Fruit fly (Drosophila melanogaster) whole organism: ENCODE results near the gene pad.

Experiments used
- CG8478 ChIP-seq: fragments of >200 bp; optimal IDR thresholded peaks from 2 replicates; lab custom pipeline; 2018; ENCODE audit warnings: inconsistent platforms
- Dll ChIP-seq: fragments of >200 bp; optimal IDR thresholded peaks from 2 replicates; lab custom pipeline; 2017
- EcR ChIP-seq, 2 experiments: fragments of >200 bp; optimal IDR thresholded peaks; 2 replicates each; lab custom pipeline; 2017; ENCODE audit warnings: missing biosample characterization in 2 of 2, missing genetic modification characterization in 2 of 2, missing genetic modification reagents in 2 of 2
- pan ChIP-seq: fragments of >200 bp; optimal IDR thresholded peaks from 2 replicates; lab custom pipeline; 2017
- psq ChIP-seq: fragments of >200 bp; optimal IDR thresholded peaks from 2 replicates; lab custom pipeline; 2017
- usp ChIP-seq: fragments of >200 bp; optimal IDR thresholded peaks from 2 replicates; lab custom pipeline; 2017; ENCODE audit warnings: missing biosample characterization, missing genetic modification characterization, mixed read lengths

The pad gene

DNA sequence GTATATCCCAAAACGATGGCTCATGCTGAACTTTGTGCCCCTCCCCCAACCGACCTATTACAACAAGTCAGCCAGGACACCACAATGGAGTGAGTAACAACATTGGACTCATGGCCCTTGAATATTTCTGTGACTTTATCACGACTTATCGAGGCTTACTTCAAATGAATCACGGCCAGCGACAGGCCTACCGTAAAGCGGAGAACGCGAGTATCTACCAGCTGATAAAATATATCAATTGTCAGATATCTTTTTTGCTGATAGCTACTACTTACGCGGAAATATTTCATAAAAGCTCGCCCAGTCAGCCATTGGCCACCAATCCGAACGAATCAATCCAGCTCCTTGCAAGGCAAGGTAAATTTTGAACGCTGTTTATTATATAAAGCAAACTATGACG, 14.6 kb upstream of the pad start, which contains the start of gene CG17930:
Gene CG17930, plus strand, starts transcription at position 301 of the 400 bp plus-strand sequence.
- TF ChIP-seq usp (GFP tag; lab: Kevin White, UChicago), result no peak
- no peak for TF ChIP-seq EcR (GFP tag; optimal IDR thresholded peaks at IDR 0.05; lab: Kevin White, UChicago)
- TF ChIP-seq pan (lab: Kevin White, UChicago), result no peak
- no peak for TF ChIP-seq psq

DNA sequence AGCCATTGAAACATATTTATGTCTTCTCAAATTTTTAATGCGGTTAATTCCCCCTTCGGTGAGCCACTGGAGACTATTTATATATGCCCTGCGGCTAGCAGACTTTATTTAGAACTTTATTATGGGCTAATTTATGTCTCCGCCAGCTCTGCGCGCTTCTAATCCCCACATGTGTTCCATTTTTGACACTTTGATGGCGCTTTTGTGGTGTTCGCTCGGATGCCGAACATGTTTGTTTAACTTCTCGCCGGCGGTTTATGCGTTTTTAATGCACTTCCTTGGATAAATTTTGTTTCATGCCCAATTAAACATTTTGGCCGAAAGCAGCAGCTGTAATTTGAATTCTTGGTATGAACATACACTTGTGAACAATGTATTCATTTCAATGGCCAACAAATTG, 12.3 kb upstream of the pad start:
- TF ChIP-seq usp (GFP tag; lab: Kevin White, UChicago) (no peak), CG8478 (lab: Kevin White, UChicago) (no peak), pan (lab: Kevin White, UChicago) (no peak), EcR (GFP tag; optimal IDR thresholded peaks at IDR 0.05; lab: Kevin White, UChicago) (no peak), psq (no peak), Dll (lab: Kevin White, UChicago) (no peak)

DNA sequence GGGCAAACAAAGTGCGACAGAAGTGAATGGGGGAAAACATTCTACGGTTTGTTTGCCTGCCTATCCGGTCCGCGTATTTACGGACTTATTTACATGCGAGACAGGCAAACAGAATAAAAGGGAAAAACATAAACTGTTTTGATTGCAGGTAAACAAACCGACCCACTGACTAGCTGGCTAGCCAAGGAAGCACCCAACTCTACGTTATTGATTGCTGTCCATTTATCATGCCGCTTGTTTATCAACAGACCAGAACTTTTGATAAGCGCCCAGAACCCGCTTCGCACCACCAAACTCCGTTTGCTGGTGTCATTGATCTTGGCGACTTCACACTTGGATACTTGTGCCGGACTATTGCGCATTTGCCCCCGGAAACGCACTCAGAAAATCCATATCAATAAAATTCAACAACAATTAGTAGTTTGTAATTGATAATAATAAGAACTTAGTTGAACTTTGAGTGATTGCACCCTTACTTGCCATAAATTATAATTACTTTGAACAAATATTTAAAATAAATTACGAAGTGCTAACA, 10.2 kb upstream of the pad start:
- TF ChIP-seq psq (no peak), EcR (GFP tag; optimal IDR thresholded peaks at IDR 0.05; lab: Kevin White, UChicago) (peak in 1 of 2 experiments; percentile 16)

DNA sequence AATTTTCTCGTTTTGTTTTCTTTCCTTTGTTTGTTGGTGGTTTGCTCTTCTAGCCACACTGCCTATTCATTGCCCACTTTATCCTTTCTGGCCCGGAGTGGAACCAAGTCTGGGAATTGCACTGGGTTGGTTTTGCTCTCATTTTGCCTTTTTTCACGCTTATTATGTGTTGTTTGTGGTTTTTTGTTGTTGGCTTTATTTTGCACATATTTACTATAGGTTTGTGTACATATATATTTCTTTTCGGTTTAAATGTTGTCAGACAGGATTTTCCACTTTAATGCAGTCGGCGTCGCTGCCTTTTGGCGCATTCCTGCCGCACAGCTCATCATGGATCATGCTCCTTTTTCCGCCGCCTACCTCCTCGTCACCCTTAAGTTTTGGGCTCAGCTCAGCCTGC, 7.8 kb upstream of the pad start:
- no peak for TF ChIP-seq pan (lab: Kevin White, UChicago)
- TF ChIP-seq Dll (lab: Kevin White, UChicago), result no peak

DNA sequence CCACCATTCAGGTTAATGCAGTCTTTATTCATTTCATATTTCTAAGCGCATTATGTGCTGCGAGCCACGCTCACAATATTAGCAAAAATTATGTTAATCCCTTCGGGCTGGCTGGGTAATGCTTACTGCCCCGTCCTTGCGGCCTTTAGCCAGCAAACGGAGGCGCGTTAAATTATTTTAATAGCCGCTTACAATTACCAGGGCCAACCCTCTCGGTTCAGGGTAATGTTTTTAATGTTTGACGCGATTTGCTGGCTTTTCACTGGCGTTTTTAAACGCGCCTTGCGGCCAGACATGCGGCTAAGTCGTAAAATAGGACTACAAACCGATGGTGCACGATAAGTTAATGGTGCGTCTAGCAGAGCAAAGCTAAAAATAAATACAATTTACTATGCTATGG, 7.3 kb upstream of the pad start:
- TF ChIP-seq psq (no peak), Dll (lab: Kevin White, UChicago) (no peak), EcR (GFP tag; optimal IDR thresholded peaks at IDR 0.05; lab: Kevin White, UChicago) (no peak), pan (lab: Kevin White, UChicago) (no peak), CG8478 (lab: Kevin White, UChicago) (no peak), usp (GFP tag; lab: Kevin White, UChicago) (no peak)

DNA sequence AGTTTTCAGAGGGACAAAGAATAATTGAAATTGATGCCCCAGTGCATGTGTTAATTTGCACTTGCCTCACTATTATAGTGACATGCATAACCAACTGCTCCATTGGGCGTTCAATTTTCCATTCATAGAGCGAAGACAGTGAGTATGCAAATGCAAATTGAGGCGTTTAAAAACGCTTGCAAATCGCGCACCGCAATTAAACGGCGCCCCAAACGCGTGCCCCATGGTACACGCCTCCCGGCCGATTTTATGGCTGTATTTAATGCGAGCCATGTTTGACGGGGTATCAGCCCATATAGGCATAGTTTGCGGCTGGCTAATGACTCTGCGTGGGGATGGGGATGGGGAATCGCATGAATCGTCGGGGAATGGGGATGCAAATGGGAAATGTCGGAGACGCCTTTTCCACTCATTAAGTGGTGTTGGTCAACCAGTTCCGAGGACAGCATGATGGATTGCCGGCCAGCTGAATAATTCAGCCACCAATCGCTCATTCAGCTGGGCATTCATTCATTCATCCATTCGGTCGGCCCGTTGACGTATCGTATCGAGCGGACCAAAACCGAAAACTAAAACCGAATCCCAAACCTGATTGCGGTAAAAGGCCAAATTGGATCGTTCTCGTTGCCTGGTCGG, 6.6 kb upstream of the pad start:
- TF ChIP-seq usp (GFP tag; lab: Kevin White, UChicago) (no peak), Dll (lab: Kevin White, UChicago) (no peak), EcR (GFP tag; optimal IDR thresholded peaks at IDR 0.05; lab: Kevin White, UChicago) (no peak), psq (no peak), pan (lab: Kevin White, UChicago) (no peak), CG8478 (lab: Kevin White, UChicago) (no peak)

DNA sequence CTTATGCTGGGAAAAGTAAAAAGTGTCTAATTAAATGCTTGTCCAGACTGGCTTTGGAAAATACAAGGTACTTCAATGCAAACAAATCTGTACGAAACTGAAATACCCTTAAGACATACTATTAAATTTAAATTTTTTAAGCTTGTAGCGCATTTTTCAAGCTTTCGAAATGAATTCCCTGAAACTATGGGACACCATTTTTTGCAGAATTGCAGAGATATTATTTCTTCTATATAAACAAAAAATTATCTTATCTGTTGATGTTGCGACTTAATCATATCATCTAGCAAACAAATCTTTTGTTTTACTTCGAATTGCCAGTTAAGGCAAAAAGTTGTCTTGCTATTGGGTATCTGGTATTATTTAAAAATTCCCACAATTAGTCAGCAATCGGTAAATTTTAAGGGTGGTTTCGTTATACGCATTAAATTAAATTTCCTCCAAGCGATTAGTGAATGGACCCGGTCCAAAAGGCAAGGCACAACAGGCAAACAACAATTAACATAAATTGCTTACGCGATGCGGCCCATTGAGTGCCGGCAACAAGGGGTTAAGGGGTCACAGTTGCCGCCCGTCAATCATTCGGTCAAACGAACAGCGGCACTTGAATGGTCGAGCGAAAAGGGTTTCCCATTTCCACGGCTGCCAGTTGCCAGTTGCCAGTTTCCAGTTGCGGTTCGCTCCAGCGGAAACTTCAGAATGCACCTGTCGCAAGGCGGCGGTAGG, 5.6 kb upstream of the pad start:
- TF ChIP-seq usp (GFP tag; lab: Kevin White, UChicago) (no peak), psq (no peak), Dll (lab: Kevin White, UChicago) (no peak), pan (lab: Kevin White, UChicago) (no peak), CG8478 (lab: Kevin White, UChicago) (no peak), EcR (GFP tag; optimal IDR thresholded peaks at IDR 0.05; lab: Kevin White, UChicago) (no peak)

DNA sequence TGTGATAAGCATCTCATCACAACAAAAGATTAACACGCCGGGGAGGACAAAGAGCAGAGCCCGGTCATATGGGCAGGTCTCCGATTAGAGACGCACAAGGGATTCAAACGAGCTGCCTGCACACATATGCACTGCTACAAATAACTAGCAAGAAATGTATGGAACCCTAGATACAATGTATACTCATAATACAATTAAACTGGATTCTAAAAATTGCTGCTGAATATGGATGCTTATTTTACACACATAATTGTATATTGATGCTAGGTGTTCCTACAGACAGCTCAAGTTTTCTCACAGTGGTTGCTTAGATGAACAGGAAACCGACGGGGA, 5.1 kb upstream of the pad start:
- TF ChIP-seq CG8478 (lab: Kevin White, UChicago), result no peak
- TF ChIP-seq pan (lab: Kevin White, UChicago), result no peak
- TF ChIP-seq psq, result no peak
- no peak for TF ChIP-seq usp (GFP tag; lab: Kevin White, UChicago)

DNA sequence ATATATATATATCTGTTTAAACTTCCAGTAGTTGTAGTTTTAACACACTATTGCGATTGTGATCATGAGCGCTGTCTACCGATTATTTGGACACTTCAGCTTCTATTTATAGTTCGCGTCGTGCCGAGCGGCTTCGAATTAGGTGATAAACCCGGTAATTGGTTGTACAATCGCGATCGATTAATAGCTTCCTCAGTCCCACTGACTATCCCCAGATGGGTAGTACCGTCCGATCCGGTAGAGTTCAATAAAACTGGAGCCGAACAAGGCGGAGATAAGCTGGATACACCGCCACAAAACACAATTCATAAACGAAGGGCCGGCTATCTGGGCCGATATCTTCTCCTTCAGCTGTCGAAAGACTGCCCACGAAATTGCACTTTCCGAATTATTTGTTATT, 4.3 kb upstream of the pad start:
- TF ChIP-seq EcR (GFP tag; optimal IDR thresholded peaks at IDR 0.05; lab: Kevin White, UChicago) (no peak), CG8478 (lab: Kevin White, UChicago) (no peak), Dll (lab: Kevin White, UChicago) (no peak), pan (lab: Kevin White, UChicago) (no peak), psq (no peak), usp (GFP tag; lab: Kevin White, UChicago) (no peak)

DNA sequence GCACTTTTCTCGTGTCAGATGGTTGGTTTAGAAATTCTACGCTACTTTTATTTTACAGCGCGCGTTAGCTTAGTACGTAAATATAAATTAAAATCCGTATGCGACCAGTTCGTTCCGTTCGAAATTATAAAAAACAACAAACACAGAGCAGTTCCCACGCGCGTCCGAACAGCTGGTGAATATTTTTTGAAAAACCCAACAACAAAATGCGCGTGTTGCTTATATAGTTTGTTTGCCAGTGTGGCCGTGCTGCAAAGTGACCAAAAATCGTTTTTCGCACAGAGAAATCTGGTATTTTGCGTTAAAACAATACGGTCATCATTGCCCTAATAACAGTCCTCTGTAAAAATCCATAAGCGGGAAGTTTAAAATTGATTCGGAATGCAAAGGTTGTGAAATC, 3.8 kb upstream of the pad start:
- TF ChIP-seq EcR (GFP tag; optimal IDR thresholded peaks at IDR 0.05; lab: Kevin White, UChicago) (no peak), CG8478 (lab: Kevin White, UChicago) (no peak), psq (no peak), Dll (lab: Kevin White, UChicago) (no peak), usp (GFP tag; lab: Kevin White, UChicago) (no peak), pan (lab: Kevin White, UChicago) (no peak)

DNA sequence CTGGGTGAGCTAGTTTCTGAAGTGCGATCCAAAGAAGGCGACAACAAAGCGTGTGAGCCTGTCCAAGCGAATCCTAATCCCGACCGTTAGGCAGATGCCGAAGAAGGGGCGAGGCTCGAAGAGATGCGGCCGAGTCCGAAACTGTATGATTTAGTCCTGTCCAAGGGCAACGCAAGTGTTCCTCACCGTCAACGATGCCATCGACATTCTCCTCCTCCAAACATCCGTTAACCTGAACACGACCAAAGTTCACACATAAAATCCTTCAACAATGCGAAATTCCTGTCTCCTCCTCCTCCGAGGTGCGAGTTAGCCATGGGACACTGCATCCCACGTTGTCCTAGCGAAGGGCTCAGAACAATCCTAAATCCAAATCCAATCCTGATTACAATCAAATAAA, 2.6 kb upstream of the pad start, which contains the start of gene Sulf1:
Gene Sulf1, minus strand, starts transcription at position 101 of the 400 bp plus-strand sequence.
- TF ChIP-seq psq (no peak), CG8478 (lab: Kevin White, UChicago) (no peak), pan (lab: Kevin White, UChicago) (no peak), Dll (lab: Kevin White, UChicago) (no peak), EcR (GFP tag; optimal IDR thresholded peaks at IDR 0.05; lab: Kevin White, UChicago) (no peak), usp (GFP tag; lab: Kevin White, UChicago) (no peak)

DNA sequence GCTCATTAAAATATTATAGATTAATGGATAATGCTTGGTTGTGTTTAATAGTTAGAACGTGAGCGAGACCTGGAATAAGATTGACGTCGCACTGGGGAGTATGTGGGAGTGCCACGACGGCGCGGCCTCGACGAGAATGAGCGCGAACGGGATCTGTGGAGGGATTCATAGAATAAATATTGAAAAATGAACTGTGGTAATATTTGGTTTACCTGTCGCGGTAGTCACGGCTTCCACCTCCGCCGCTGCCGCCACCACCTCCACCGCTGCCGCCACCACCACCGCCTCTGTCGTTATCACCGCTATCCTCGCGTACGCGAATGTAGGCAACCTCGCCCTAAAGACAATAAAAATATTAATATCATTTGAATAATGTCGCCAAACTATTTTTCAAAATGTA, 1.5 kb upstream of the pad start:
- TF ChIP-seq usp (GFP tag; lab: Kevin White, UChicago) (no peak), Dll (lab: Kevin White, UChicago) (no peak), psq (no peak), EcR (GFP tag; optimal IDR thresholded peaks at IDR 0.05; lab: Kevin White, UChicago) (no peak), pan (lab: Kevin White, UChicago) (no peak), CG8478 (lab: Kevin White, UChicago) (no peak)
